Fruit fly (Drosophila melanogaster) S2 (cell line): ENCODE data around the gene CG11693.

Source experiments
- CG8478 ChIP-seq: fragments of >200 bp; optimal IDR thresholded peaks from 2 replicates; lab custom pipeline; 2018
- CTCF ChIP-seq, 2 experiments: fragments of >200 bp; optimal IDR thresholded peaks; 2 replicates each; lab custom pipeline; 2018

DNA sequence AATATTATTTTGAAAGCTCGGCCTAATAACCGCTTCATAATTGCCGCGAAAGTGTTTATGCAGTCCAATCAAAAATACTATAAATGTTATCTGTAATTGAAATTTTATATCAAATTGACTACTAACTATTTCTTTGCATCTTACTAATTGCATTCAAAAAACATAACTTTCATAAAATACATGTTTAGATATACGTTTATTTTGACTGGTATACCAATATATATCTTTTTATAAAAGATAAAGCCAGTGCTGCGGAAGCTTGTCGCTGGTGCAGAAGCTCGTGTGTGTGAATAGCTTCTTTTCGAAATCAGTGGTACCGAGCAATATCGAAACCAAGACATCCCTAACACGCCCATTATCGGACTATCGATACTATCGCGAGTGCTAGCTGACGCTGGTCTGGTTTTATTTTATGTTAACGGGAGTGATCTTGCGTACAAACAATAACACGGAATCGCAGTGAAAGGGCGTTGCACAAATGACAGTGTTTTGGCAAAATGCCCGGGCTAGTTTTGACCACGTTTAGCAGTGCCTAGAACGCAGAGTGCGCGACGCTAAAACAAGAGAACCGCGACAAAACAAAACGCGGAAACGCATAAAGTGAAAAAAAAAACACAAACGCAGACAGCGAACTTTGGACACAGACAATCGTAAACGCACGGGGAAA is 39.0 kb upstream of the CG11693 start, which contains the start of gene Atg13:
- TF ChIP-seq CG8478 (lab: Kevin White, UChicago) = no peak
- TF ChIP-seq CTCF (optimal IDR thresholded peaks at IDR 0.05; lab: Kevin White, UChicago) = no peak
